Fruit fly (Drosophila melanogaster) whole organism, prepupa: ENCODE results near the gene Rcd-1.

Experiments
- Blimp-1 ChIP-seq: fragments of 200-800 bp; sonication (Bioruptor generic); optimal IDR thresholded peaks from 3 replicates; lab custom pipeline; 2017; ENCODE audit warnings: missing biosample characterization, missing genetic modification characterization, mild to moderate bottlenecking, moderate library complexity, missing genetic modification reagents
- CG10631 ChIP-seq: fragments of 200-800 bp; sonication (Bioruptor generic); optimal IDR thresholded peaks from 2 replicates; lab custom pipeline; 2016; ENCODE audit warnings: missing biosample characterization, missing genetic modification characterization
- CG10669 ChIP-seq: fragments of 200-800 bp; sonication (Bioruptor generic); optimal IDR thresholded peaks from 3 replicates; lab custom pipeline; 2018; ENCODE audit warnings: missing biosample characterization, mild to moderate bottlenecking, missing genetic modification characterization, moderate library complexity
- CG11294 ChIP-seq: fragments of 200-800 bp; sonication (Bioruptor generic); IDR thresholded peaks from 2 replicates; pipeline ENCODE4 v1.3.6; 2022; ENCODE audit warnings: missing biosample characterization, missing genetic modification characterization
- CG11762 ChIP-seq: fragments of 200-800 bp; sonication (Bioruptor generic); optimal IDR thresholded peaks from 3 replicates; lab custom pipeline; 2016; ENCODE audit warnings: missing biosample characterization, missing genetic modification characterization; ENCODE audit not compliant: insufficient read depth
- CG11902 ChIP-seq: fragments of 200-800 bp; sonication (Bioruptor generic); optimal IDR thresholded peaks from 3 replicates; lab custom pipeline; 2016; ENCODE audit warnings: missing biosample characterization, missing genetic modification characterization
- CG15336 ChIP-seq: fragments of 200-800 bp; sonication (Bioruptor generic); IDR thresholded peaks from 2 replicates; pipeline ENCODE4 v1.3.6; 2022; ENCODE audit warnings: missing biosample characterization, missing genetic modification characterization
- CG1621 ChIP-seq: fragments of 200-800 bp; sonication (Bioruptor generic); optimal IDR thresholded peaks from 3 replicates; lab custom pipeline; 2018; ENCODE audit warnings: missing biosample characterization, mild to moderate bottlenecking, missing genetic modification characterization
- CG3032 ChIP-seq: fragments of 200-800 bp; optimal IDR thresholded peaks from 2 replicates; lab custom pipeline; 2019; ENCODE audit warnings: missing biosample characterization, mild to moderate bottlenecking, missing genetic modification characterization, moderate library complexity
- CG32006 ChIP-seq: fragments of 200-800 bp; sonication (Bioruptor generic); optimal IDR thresholded peaks from 3 replicates; lab custom pipeline; 2017; ENCODE audit warnings: missing biosample characterization, mild to moderate bottlenecking, missing genetic modification characterization
- CG3919 ChIP-seq: fragments of 200-800 bp; sonication (Bioruptor generic); optimal IDR thresholded peaks from 3 replicates; lab custom pipeline; 2016; ENCODE audit warnings: missing biosample characterization, missing genetic modification characterization
- CG4318 ChIP-seq: fragments of 200-800 bp; sonication (Bioruptor generic); optimal IDR thresholded peaks from 3 replicates; lab custom pipeline; 2017; ENCODE audit warnings: missing biosample characterization, mild to moderate bottlenecking, missing genetic modification characterization
- CG6163 ChIP-seq: fragments of 200-800 bp; sonication (Bioruptor generic); IDR thresholded peaks from 3 replicates; pipeline ENCODE4 v1.3.6; 2022; ENCODE audit warnings: missing biosample characterization, missing genetic modification characterization
- CG6854 ChIP-seq: fragments of 200-800 bp; sonication (Bioruptor generic); optimal IDR thresholded peaks from 2 replicates; lab custom pipeline; 2017; ENCODE audit warnings: missing biosample characterization, mild to moderate bottlenecking, missing genetic modification characterization
- CG7368 ChIP-seq: fragments of 200-800 bp; sonication (Bioruptor generic); optimal IDR thresholded peaks from 3 replicates; lab custom pipeline; 2016; ENCODE audit warnings: missing biosample characterization, missing genetic modification characterization
- CG8119 ChIP-seq: fragments of 200-800 bp; sonication (Bioruptor generic); IDR thresholded peaks from 3 replicates; pipeline ENCODE4 v1.3.6; 2022; ENCODE audit warnings: missing biosample characterization, missing genetic modification characterization
- CG8632 ChIP-seq: fragments of 200-800 bp; sonication (Bioruptor generic); optimal IDR thresholded peaks from 3 replicates; lab custom pipeline; 2016; ENCODE audit warnings: missing biosample characterization, missing genetic modification characterization
- CG9139 ChIP-seq: fragments of 200-800 bp; sonication (Bioruptor generic); optimal IDR thresholded peaks from 3 replicates; lab custom pipeline; 2017; ENCODE audit warnings: missing biosample characterization, mild to moderate bottlenecking, missing genetic modification characterization
- Eip75B ChIP-seq: fragments of 200-800 bp; sonication (Bioruptor generic); optimal IDR thresholded peaks from 3 replicates; lab custom pipeline; 2016; ENCODE audit warnings: missing biosample characterization, missing genetic modification characterization
- Eip78C ChIP-seq: fragments of 200-800 bp; sonication (Bioruptor generic); peaks from one replicate; lab custom pipeline; 2016; ENCODE audit warnings: missing biosample characterization, missing genetic modification characterization
- Eip93F ChIP-seq: fragments of 200-800 bp; sonication (Bioruptor generic); optimal IDR thresholded peaks from 2 replicates; lab custom pipeline; 2016; ENCODE audit warnings: missing biosample characterization, mild to moderate bottlenecking, missing genetic modification characterization
- Ets21C ChIP-seq: fragments of 200-800 bp; sonication (Bioruptor generic); optimal IDR thresholded peaks from 3 replicates; lab custom pipeline; 2016; ENCODE audit warnings: missing biosample characterization, missing genetic modification characterization
- Ets96B ChIP-seq: fragments of 200-800 bp; optimal IDR thresholded peaks from 2 replicates; lab custom pipeline; 2019; ENCODE audit warnings: missing biosample characterization, mild to moderate bottlenecking, missing genetic modification characterization, moderate library complexity
- Gug ChIP-seq: fragments of 200-800 bp; sonication (Bioruptor generic); IDR thresholded peaks from 2 replicates; pipeline ENCODE4 v1.3.6; 2022; ENCODE audit warnings: missing biosample characterization, missing genetic modification characterization
- Hr38 ChIP-seq: sonication (Bioruptor generic); optimal IDR thresholded peaks from 2 replicates; lab custom pipeline; 2016; ENCODE audit warnings: missing biosample characterization, missing genetic modification characterization
- Hr39 ChIP-seq: fragments of 200-800 bp; sonication (Bioruptor generic); optimal IDR thresholded peaks from 2 replicates; lab custom pipeline; 2016; ENCODE audit warnings: missing biosample characterization, missing genetic modification characterization
- Hr4 ChIP-seq: fragments of 200-800 bp; sonication (Bioruptor generic); optimal IDR thresholded peaks from 3 replicates; lab custom pipeline; 2016; ENCODE audit warnings: missing biosample characterization, missing genetic modification characterization
- Lpt ChIP-seq: fragments of 200-800 bp; sonication (Bioruptor generic); optimal IDR thresholded peaks from 3 replicates; lab custom pipeline; 2016; ENCODE audit warnings: missing biosample characterization, missing genetic modification characterization
- OdsH ChIP-seq: fragments of 200-800 bp; sonication (Bioruptor generic); optimal IDR thresholded peaks from 3 replicates; lab custom pipeline; 2016; ENCODE audit warnings: missing biosample characterization, missing genetic modification characterization
- Smox ChIP-seq: fragments of 200-800 bp; sonication (Bioruptor generic); optimal IDR thresholded peaks from 3 replicates; lab custom pipeline; 2016; ENCODE audit warnings: missing biosample characterization, missing genetic modification characterization
- Sox102F ChIP-seq: fragments of 200-800 bp; sonication (Bioruptor generic); optimal IDR thresholded peaks from 2 replicates; lab custom pipeline; 2016; ENCODE audit warnings: missing biosample characterization, mild to moderate bottlenecking, missing genetic modification characterization
- Sox14 ChIP-seq: fragments of 200-800 bp; sonication (Bioruptor generic); optimal IDR thresholded peaks from 3 replicates; lab custom pipeline; 2016; ENCODE audit warnings: missing biosample characterization, missing genetic modification characterization
- Sox15 ChIP-seq: fragments of 200-800 bp; sonication (Bioruptor generic); optimal IDR thresholded peaks from 3 replicates; lab custom pipeline; 2016; ENCODE audit warnings: missing biosample characterization, missing genetic modification characterization
- achi ChIP-seq: fragments of 200-800 bp; sonication (Bioruptor generic); optimal IDR thresholded peaks from 3 replicates; lab custom pipeline; 2016; ENCODE audit warnings: missing biosample characterization, missing genetic modification characterization
- cyc ChIP-seq: fragments of 200-800 bp; sonication (Bioruptor generic); optimal IDR thresholded peaks from 3 replicates; lab custom pipeline; 2016; ENCODE audit warnings: missing biosample characterization, missing genetic modification characterization
- dac ChIP-seq: fragments of 200-800 bp; sonication (Bioruptor generic); optimal IDR thresholded peaks from 2 replicates; lab custom pipeline; 2017; ENCODE audit warnings: missing biosample characterization, mild to moderate bottlenecking, missing genetic modification characterization
- dsx ChIP-seq: fragments of 200-800 bp; optimal IDR thresholded peaks from 3 replicates; lab custom pipeline; 2019; ENCODE audit warnings: missing biosample characterization, mild to moderate bottlenecking, missing genetic modification characterization, moderate library complexity; ENCODE audit not compliant: poor library complexity, severe bottlenecking
- eg ChIP-seq: fragments of 200-800 bp; sonication (Bioruptor generic); IDR thresholded peaks from 3 replicates; pipeline ENCODE4 v1.3.6; 2022; ENCODE audit warnings: missing biosample characterization, missing genetic modification characterization
- fd85E ChIP-seq: fragments of 200-800 bp; sonication (Bioruptor generic); optimal IDR thresholded peaks from 3 replicates; lab custom pipeline; 2016; ENCODE audit warnings: missing biosample characterization, missing genetic modification characterization
- fkh ChIP-seq: fragments of 200-800 bp; sonication (Bioruptor generic); optimal IDR thresholded peaks from 3 replicates; lab custom pipeline; 2017; ENCODE audit warnings: missing biosample characterization, mild to moderate bottlenecking, missing genetic modification characterization, moderate library complexity
- lz ChIP-seq: fragments of 200-800 bp; sonication (Bioruptor generic); optimal IDR thresholded peaks from 3 replicates; lab custom pipeline; 2016; ENCODE audit warnings: missing biosample characterization, missing genetic modification characterization
- net ChIP-seq: fragments of 200-800 bp; sonication (Bioruptor generic); optimal IDR thresholded peaks from 3 replicates; lab custom pipeline; 2016; ENCODE audit warnings: missing biosample characterization, missing genetic modification characterization
- salr ChIP-seq, 2 experiments: fragments of 200-800 bp; sonication (Bioruptor generic); optimal IDR thresholded peaks; 3 replicates each; lab custom pipeline; 2016 to 2018; ENCODE audit warnings: missing biosample characterization in 2 of 2, missing genetic modification characterization in 2 of 2, mild to moderate bottlenecking in 1 of 2
- spab ChIP-seq: fragments of 200-800 bp; sonication (Bioruptor generic); optimal IDR thresholded peaks from 2 replicates; lab custom pipeline; 2017; ENCODE audit warnings: missing biosample characterization, mild to moderate bottlenecking, missing genetic modification characterization, missing genetic modification reagents
- ss ChIP-seq, 2 experiments: fragments of 200-800 bp; sonication (Bioruptor generic); optimal IDR thresholded peaks; 2 replicates in 1 of 2; 3 replicates in 1 of 2; lab custom pipeline; 2017 to 2018; ENCODE audit warnings: mild to moderate bottlenecking in 2 of 2, missing biosample characterization in 2 of 2, missing genetic modification characterization in 2 of 2, moderate library complexity in 1 of 2
- svp ChIP-seq: fragments of 200-800 bp; sonication (Bioruptor generic); peaks from one replicate; lab custom pipeline; 2016; ENCODE audit warnings: missing biosample characterization, missing genetic modification characterization
- vri ChIP-seq: fragments of 200-800 bp; sonication (Bioruptor generic); optimal IDR thresholded peaks from 3 replicates; lab custom pipeline; 2016; ENCODE audit warnings: missing biosample characterization, mild to moderate bottlenecking, missing genetic modification characterization

Rcd-1 gene

dm6 chrX:19662583-19663195 is 24.1 kb downstream of the Rcd-1 start:
- peak; percentile 20 for TF ChIP-seq Lpt (GFP tag; lab: Kevin White, UChicago)
- no peak for TF ChIP-seq CG1621
- no peak for TF ChIP-seq CG8632
- no peak for TF ChIP-seq CG9139
- no peak for TF ChIP-seq CG10631 (GFP tag; lab: Kevin White, UChicago)
- no peak for TF ChIP-seq CG3032 (tag; lab: Kevin White, UChicago)
- TF ChIP-seq salr (GFP tag; optimal IDR thresholded peaks at IDR 0.05; lab: Kevin White, UChicago): no peak
- TF ChIP-seq Gug (GFP tag; lab: Robert Waterston, UW): no peak
- TF ChIP-seq svp: no peak
- TF ChIP-seq Sox102F (GFP tag; lab: Kevin White, UChicago): no peak
- no peak for TF ChIP-seq spab (GFP tag; lab: Kevin White, UChicago)
- TF ChIP-seq achi (GFP tag; lab: Kevin White, UChicago): no peak
- no peak for TF ChIP-seq Hr4 (GFP tag; lab: Kevin White, UChicago)
- no peak for TF ChIP-seq Eip93F (GFP tag; lab: Kevin White, UChicago)
- no peak for TF ChIP-seq Hr38 (GFP tag; lab: Kevin White, UChicago)
- TF ChIP-seq ss (GFP tag; optimal IDR thresholded peaks at IDR 0.05; lab: Kevin White, UChicago): no peak
- no peak for TF ChIP-seq lz
- peak; percentile 11 for TF ChIP-seq CG7368 (GFP tag; lab: Kevin White, UChicago)
- peak; percentile 37; the same call in 1 of the 2 replicates for TF ChIP-seq CG15336
- no peak for TF ChIP-seq OdsH (GFP tag; lab: Kevin White, UChicago)
- TF ChIP-seq CG32006: no peak
- TF ChIP-seq CG6854: peak; percentile 48
- TF ChIP-seq eg: peak; percentile 53; the same call in 1 of the 3 replicates
- peak; percentile 60; the same call in 1 of the 3 replicates for TF ChIP-seq CG6163 (GFP tag; lab: Robert Waterston, UW)
- no peak for TF ChIP-seq Eip75B (GFP tag; lab: Kevin White, UChicago)
- TF ChIP-seq Sox15 (GFP tag; lab: Kevin White, UChicago): no peak
- peak; percentile 66 for TF ChIP-seq dsx (GFP tag; lab: Kevin White, UChicago)
- no peak for TF ChIP-seq fd85E
- no peak for TF ChIP-seq CG11902 (GFP tag; lab: Kevin White, UChicago)
- no peak for TF ChIP-seq fkh (GFP tag; lab: Kevin White, UChicago)
- no peak for TF ChIP-seq cyc (GFP tag; lab: Kevin White, UChicago)
- TF ChIP-seq, all 60 proteins: peak for 7

dm6 chrX:19663196-19663858 is 24.8 kb downstream of the Rcd-1 start:
- TF ChIP-seq Ets21C (GFP tag; lab: Kevin White, UChicago) (no peak), Eip78C (peak; percentile 91), salr (GFP tag; optimal IDR thresholded peaks at IDR 0.05; lab: Kevin White, UChicago) (peak in 1 of 2 experiments; percentile 16), Hr38 (GFP tag; lab: Kevin White, UChicago) (no peak), spab (GFP tag; lab: Kevin White, UChicago) (peak; percentile 34), Sox14 (GFP tag; lab: Kevin White, UChicago) (no peak), Lpt (GFP tag; lab: Kevin White, UChicago) (no peak), vri (GFP tag; lab: Kevin White, UChicago) (no peak), CG4318 (GFP tag; lab: Kevin White, UChicago) (no peak), ss (GFP tag; optimal IDR thresholded peaks at IDR 0.05; lab: Kevin White, UChicago) (peak; percentile 56 to 57), CG1621 (no peak), CG3032 (tag; lab: Kevin White, UChicago) (peak; percentile 50), CG9139 (peak; percentile 4), CG3919 (GFP tag; lab: Kevin White, UChicago) (peak; percentile 51), CG11762 (GFP tag; lab: Kevin White, UChicago) (peak; percentile 28), CG10631 (GFP tag; lab: Kevin White, UChicago) (peak; percentile 40), Ets96B (tag; lab: Kevin White, UChicago) (peak; percentile 46), Eip75B (GFP tag; lab: Kevin White, UChicago) (peak; percentile 35), Blimp-1 (peak; percentile 12), CG8119 (GFP tag; lab: Robert Waterston, UW) (no peak), net (GFP tag; lab: Kevin White, UChicago) (peak; percentile 63), dsx (GFP tag; lab: Kevin White, UChicago) (no peak), svp (peak; percentile 75), dac (GFP tag; lab: Kevin White, UChicago) (peak; percentile 29), Hr4 (GFP tag; lab: Kevin White, UChicago) (peak; percentile 35), CG10669 (GFP tag; lab: Kevin White, UChicago) (no peak), CG15336 (no peak), CG11294 (no peak), OdsH (GFP tag; lab: Kevin White, UChicago) (peak; percentile 43), Hr39 (GFP tag; lab: Kevin White, UChicago) (peak; percentile 49), Smox (GFP tag; lab: Kevin White, UChicago) (peak; percentile 71)
